Worm (Caenorhabditis elegans): ENCODE data around the gene C16D9.3.

DNA sequence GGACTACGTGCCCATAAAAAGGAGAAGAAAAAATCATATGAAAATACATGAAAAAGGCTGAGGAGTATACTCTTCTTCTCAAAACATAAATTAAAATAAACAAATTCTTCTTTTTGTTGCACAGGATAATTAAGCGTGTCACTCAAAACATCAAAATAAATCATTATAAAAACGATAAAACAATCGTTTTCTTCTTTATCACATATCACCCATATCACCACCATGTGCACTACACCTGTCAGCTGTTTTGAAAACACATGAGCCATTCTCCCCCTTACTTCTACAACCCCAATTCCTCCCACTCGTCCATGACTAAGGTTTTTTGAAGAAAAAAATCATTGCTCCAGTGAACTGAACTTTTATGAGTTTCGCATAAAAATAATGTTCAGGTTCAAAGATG is 12.7 kb upstream of the C16D9.3 start:
- TF ChIP-seq ztf-29 (GFP tag; IDR thresholded peaks at IDR 0.05) (no peak), tab-1 (GFP tag; IDR thresholded peaks at IDR 0.05) (no peak), flt-1 (GFP tag; IDR thresholded peaks at IDR 0.05) (no peak), ref-1 (GFP tag; conservative IDR thresholded peaks at IDR 0.05) (no peak), ztf-23 (GFP tag; IDR thresholded peaks at IDR 0.05) (no peak), cog-1 (tag; optimal IDR thresholded peaks at IDR 0.05) (no peak), klf-2 (GFP tag; conservative IDR thresholded peaks at IDR 0.05) (no peak), med-1 (GFP tag; optimal IDR thresholded peaks at IDR 0.05; ENCODE audit: insufficient read depth) (no peak)
